Worm (Caenorhabditis elegans): Measurements from ENCODE around the gene srw-32.
"Not testable (repeated sequence)": the region's sequence is repeated elsewhere in the genome, so short reads cannot be mapped to it uniquely, and the experiment has no call there.

DNA sequence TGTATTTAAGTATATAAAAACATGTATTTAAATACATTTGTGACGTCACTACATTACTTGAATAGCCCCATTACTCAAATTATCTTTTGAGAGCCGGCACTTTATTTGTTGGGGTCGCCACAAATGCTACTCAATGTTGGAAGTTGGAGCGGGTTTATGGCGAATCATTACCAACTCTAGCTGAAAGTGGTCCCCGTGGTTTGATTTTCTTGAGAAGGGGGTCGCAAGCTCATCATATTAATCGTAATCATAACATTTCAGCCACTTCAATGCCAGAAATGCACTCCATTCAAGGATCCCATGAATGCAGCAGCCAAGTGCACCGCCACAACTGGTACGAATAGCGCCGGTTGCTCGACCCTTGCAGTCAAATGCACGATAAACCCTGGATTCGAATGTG lies 44.3 kb upstream of the srw-32 start, which contains the start of gene F20E11.7:
- TF ChIP-seq ceh-2 (tag; optimal IDR thresholded peaks at IDR 0.05); hlh-6 (tag; optimal IDR thresholded peaks at IDR 0.05); pha-4 (tag; optimal IDR thresholded peaks at IDR 0.05); K09A11.1 (tag; optimal IDR thresholded peaks at IDR 0.05; ENCODE audit: insufficient read depth); npax-4 (tag; optimal IDR thresholded peaks at IDR 0.05): not testable (repeated sequence)

Data from whole organism, late embryonic.